Fruit fly (Drosophila melanogaster) whole organism, embryonic: ENCODE data around the gene r-cup.

ENCODE experiments used
- Awh ChIP-seq: fragments of 200-800 bp; sonication (Bioruptor generic); IDR thresholded peaks from 2 replicates; pipeline ENCODE4, ENCODE4 v1.3.6; 2022; ENCODE audit warnings: missing biosample characterization, missing genetic modification characterization
- CG10209 ChIP-seq: fragments of 200-800 bp; sonication (Bioruptor generic); optimal IDR thresholded peaks from 3 replicates; lab custom pipeline; 2017; ENCODE audit warnings: missing biosample characterization, mild to moderate bottlenecking, missing genetic modification characterization, missing genetic modification reagents
- CG1024 ChIP-seq: fragments of 200-800 bp; sonication (Bioruptor generic); IDR thresholded peaks from 2 replicates; pipeline ENCODE4 v1.3.6; 2022; ENCODE audit warnings: missing biosample characterization, missing genetic modification characterization
- CG10654 ChIP-seq: fragments of 200-800 bp; sonication (Bioruptor generic); optimal IDR thresholded peaks from 2 replicates; lab custom pipeline; 2016; ENCODE audit warnings: missing biosample characterization, missing genetic modification characterization
- CG10979 ChIP-seq: fragments of 200-800 bp; sonication (Bioruptor generic); optimal IDR thresholded peaks from 2 replicates; lab custom pipeline; 2018; ENCODE audit warnings: missing biosample characterization, mild to moderate bottlenecking, missing genetic modification characterization, moderate library complexity
- CG11560 ChIP-seq: fragments of 200-800 bp; sonication (Bioruptor generic); IDR thresholded peaks from 3 replicates; pipeline ENCODE4 v1.3.6; 2022; ENCODE audit warnings: missing biosample characterization, missing genetic modification characterization
- CG12219 ChIP-seq: fragments of 200-800 bp; sonication (Bioruptor generic); optimal IDR thresholded peaks from 3 replicates; lab custom pipeline; 2018; ENCODE audit warnings: missing biosample characterization, mild to moderate bottlenecking, missing genetic modification characterization
- CG12769 ChIP-seq: fragments of 200-800 bp; sonication (Bioruptor generic); optimal IDR thresholded peaks from 2 replicates; lab custom pipeline; 2019; ENCODE audit warnings: missing biosample characterization, mild to moderate bottlenecking, missing genetic modification characterization, moderate library complexity
- CG14441 ChIP-seq: fragments of 200-800 bp; sonication (Bioruptor generic); IDR thresholded peaks from 2 replicates; pipeline ENCODE4 v1.3.6; 2022; ENCODE audit warnings: missing biosample characterization, missing genetic modification characterization
- CG15073 ChIP-seq: fragments of 200-800 bp; sonication (Bioruptor generic); optimal IDR thresholded peaks from 2 replicates; lab custom pipeline; 2016; ENCODE audit warnings: missing biosample characterization, missing genetic modification characterization
- CG16863 ChIP-seq: fragments of 200-800 bp; sonication (Bioruptor generic); optimal IDR thresholded peaks from 3 replicates; lab custom pipeline; 2016; ENCODE audit warnings: missing biosample characterization, missing genetic modification characterization
- CG17912 ChIP-seq: fragments of 200-800 bp; sonication (Bioruptor generic); optimal IDR thresholded peaks from 2 replicates; lab custom pipeline; 2018; ENCODE audit warnings: missing biosample characterization, mild to moderate bottlenecking, missing genetic modification characterization
- CG32767 ChIP-seq: fragments of 200-800 bp; sonication (Bioruptor generic); IDR thresholded peaks from 2 replicates; pipeline ENCODE4 v1.3.6; 2022; ENCODE audit warnings: missing biosample characterization, missing genetic modification characterization
- CG32772 ChIP-seq: fragments of 200-800 bp; sonication (Bioruptor generic); IDR thresholded peaks from 2 replicates; pipeline ENCODE4 v1.3.6; 2022; ENCODE audit warnings: missing biosample characterization, missing genetic modification characterization
- CG33213 ChIP-seq: fragments of 200-800 bp; sonication (Bioruptor generic); optimal IDR thresholded peaks from 3 replicates; lab custom pipeline; 2016; ENCODE audit warnings: missing biosample characterization, missing genetic modification characterization
- CG4328 ChIP-seq: fragments of 200-800 bp; sonication (Bioruptor generic); optimal IDR thresholded peaks from 3 replicates; lab custom pipeline; 2017; ENCODE audit warnings: missing biosample characterization, missing genetic modification reagents, missing genetic modification characterization
- CG4617 ChIP-seq: fragments of 200-800 bp; sonication (Bioruptor generic); optimal IDR thresholded peaks from 3 replicates; lab custom pipeline; 2016; ENCODE audit warnings: missing biosample characterization, missing genetic modification characterization, borderline replicate concordance
- CG4854 ChIP-seq: fragments of 200-800 bp; sonication (Bioruptor generic); optimal IDR thresholded peaks from 2 replicates; lab custom pipeline; 2016; ENCODE audit warnings: missing biosample characterization, missing genetic modification characterization, inconsistent platforms
- CG6689 ChIP-seq: fragments of 200-800 bp; sonication (Bioruptor generic); IDR thresholded peaks from 2 replicates; pipeline ENCODE4 v1.3.6; 2022; ENCODE audit warnings: missing biosample characterization, missing genetic modification characterization
- CG6791 ChIP-seq: fragments of 200-800 bp; sonication (Bioruptor generic); IDR thresholded peaks from 3 replicates; pipeline ENCODE4 v1.3.6; 2022; ENCODE audit warnings: missing biosample characterization, missing genetic modification characterization; ENCODE audit not compliant: partially characterized antibody
- CG9215 ChIP-seq: fragments of 200-800 bp; sonication (Bioruptor generic); IDR thresholded peaks from 2 replicates; pipeline ENCODE4 v1.3.6; 2022; ENCODE audit warnings: missing biosample characterization, missing genetic modification characterization
- CHES-1-like ChIP-seq: fragments of 200-800 bp; sonication (Bioruptor generic); optimal IDR thresholded peaks from 2 replicates; lab custom pipeline; 2016; ENCODE audit warnings: missing biosample characterization, missing genetic modification characterization
- ERR ChIP-seq: fragments of 200-800 bp; sonication (Bioruptor generic); optimal IDR thresholded peaks from 2 replicates; lab custom pipeline; 2016; ENCODE audit warnings: missing biosample characterization, missing genetic modification characterization
- H15 ChIP-seq: fragments of 200-800 bp; sonication (Bioruptor generic); IDR thresholded peaks from 3 replicates; pipeline ENCODE4 v1.3.6; 2022; ENCODE audit warnings: missing biosample characterization, missing genetic modification characterization
- Hand ChIP-seq: fragments of 200-800 bp; sonication (Bioruptor generic); optimal IDR thresholded peaks from 2 replicates; lab custom pipeline; 2017; ENCODE audit warnings: mild to moderate bottlenecking, missing biosample characterization, missing genetic modification reagents, missing genetic modification characterization
- Rfx ChIP-seq: fragments of 200-800 bp; sonication (Bioruptor generic); IDR thresholded peaks from 2 replicates; pipeline ENCODE4 v1.3.6; 2022; ENCODE audit warnings: missing biosample characterization, missing genetic modification characterization
- al ChIP-seq: fragments of 200-800 bp; sonication (Bioruptor generic); IDR thresholded peaks from 2 replicates; pipeline ENCODE4 v1.3.6; 2022; ENCODE audit warnings: missing biosample characterization, missing genetic modification characterization
- chn ChIP-seq: fragments of 200-800 bp; sonication (Bioruptor generic); optimal IDR thresholded peaks from 2 replicates; lab custom pipeline; 2016; ENCODE audit warnings: missing biosample characterization, missing genetic modification characterization
- emc ChIP-seq: fragments of 200-800 bp; sonication (Bioruptor generic); optimal IDR thresholded peaks from 2 replicates; lab custom pipeline; 2016; ENCODE audit warnings: missing biosample characterization, missing genetic modification characterization
- fru ChIP-seq: fragments of >200 bp; optimal IDR thresholded peaks from 2 replicates; lab custom pipeline; 2017
- grn ChIP-seq: fragments of 200-800 bp; sonication (Bioruptor generic); optimal IDR thresholded peaks from 3 replicates; lab custom pipeline; 2017; ENCODE audit warnings: missing biosample characterization, missing genetic modification characterization
- lbe ChIP-seq: fragments of 200-800 bp; sonication (Bioruptor generic); optimal IDR thresholded peaks from 2 replicates; lab custom pipeline; 2016; ENCODE audit warnings: missing biosample characterization, mild to moderate bottlenecking, missing genetic modification characterization
- otp ChIP-seq: fragments of 200-800 bp; sonication (Bioruptor generic); IDR thresholded peaks from 3 replicates; pipeline ENCODE4, ENCODE4 v1.3.6; 2022; ENCODE audit warnings: missing biosample characterization, missing genetic modification characterization
- p53 ChIP-seq: fragments of 200-800 bp; sonication (Bioruptor generic); optimal IDR thresholded peaks from 2 replicates; lab custom pipeline; 2016; ENCODE audit warnings: missing biosample characterization, missing genetic modification characterization
- pita ChIP-seq: fragments of 200-800 bp; sonication (Bioruptor generic); optimal IDR thresholded peaks from 2 replicates; lab custom pipeline; 2017; ENCODE audit warnings: missing biosample characterization, mild to moderate bottlenecking, missing genetic modification characterization
- repo ChIP-seq: fragments of 200-800 bp; sonication (Bioruptor generic); optimal IDR thresholded peaks from 2 replicates; lab custom pipeline; 2016; ENCODE audit warnings: missing biosample characterization, missing genetic modification characterization
- ro ChIP-seq: fragments of 200-800 bp; sonication (Bioruptor generic); IDR thresholded peaks from 2 replicates; pipeline ENCODE4 v1.3.6; 2022; ENCODE audit warnings: missing biosample characterization, missing genetic modification characterization
- run ChIP-seq: fragments of 200-800 bp; sonication (Bioruptor generic); optimal IDR thresholded peaks from 3 replicates; lab custom pipeline; 2018; ENCODE audit warnings: missing biosample characterization, mild to moderate bottlenecking, missing genetic modification characterization
- sc ChIP-seq, 3 experiments: fragments of >200 bp in 2 of 3; fragments of 200-800 bp in 1 of 3; sonication (Bioruptor generic) in 1 of 3; optimal IDR thresholded peaks; 2 replicates in 2 of 3; 3 replicates in 1 of 3; lab custom pipeline; 2017; ENCODE audit warnings: mild to moderate bottlenecking in 1 of 3, missing biosample characterization in 1 of 3, missing genetic modification characterization in 1 of 3, missing genetic modification reagents in 1 of 3
- sens ChIP-seq: fragments of 200-800 bp; sonication (Bioruptor generic); peaks from one replicate; lab custom pipeline; 2016; ENCODE audit warnings: missing biosample characterization, missing genetic modification characterization
- sim ChIP-seq: fragments of 200-800 bp; sonication (Bioruptor generic); IDR thresholded peaks from 2 replicates; pipeline ENCODE4 v1.3.6; 2022; ENCODE audit warnings: missing biosample characterization, missing genetic modification characterization
- sob ChIP-seq: fragments of 200-800 bp; sonication (Bioruptor generic); IDR thresholded peaks from 2 replicates; pipeline ENCODE4 v1.3.6; 2022; ENCODE audit warnings: missing biosample characterization, missing genetic modification characterization
- sqz ChIP-seq: fragments of 200-800 bp; sonication (Bioruptor generic); optimal IDR thresholded peaks from 3 replicates; lab custom pipeline; 2018; ENCODE audit warnings: missing biosample characterization, mild to moderate bottlenecking, missing genetic modification characterization
- sr ChIP-seq: fragments of 200-800 bp; sonication (Bioruptor generic); IDR thresholded peaks from 3 replicates; pipeline ENCODE4 v1.3.6; 2022; ENCODE audit warnings: missing biosample characterization, missing genetic modification characterization
- ssp ChIP-seq: fragments of 200-800 bp; sonication (Bioruptor generic); IDR thresholded peaks from 2 replicates; pipeline ENCODE4 v1.3.6; 2022; ENCODE audit warnings: missing biosample characterization, missing genetic modification characterization
- tll ChIP-seq, 2 experiments: fragments of 200-800 bp in 1 of 2; fragments of >200 bp in 1 of 2; sonication (Bioruptor generic) in 1 of 2; optimal IDR thresholded peaks; 2 replicates each; lab custom pipeline; 2017 to 2019; ENCODE audit warnings: missing biosample characterization in 2 of 2, missing genetic modification characterization in 2 of 2, mild to moderate bottlenecking in 1 of 2, moderate library complexity in 1 of 2
- trem ChIP-seq: fragments of 200-800 bp; optimal IDR thresholded peaks from 3 replicates; lab custom pipeline; 2019; ENCODE audit warnings: missing biosample characterization, mild to moderate bottlenecking, missing genetic modification characterization, moderate library complexity
- tx ChIP-seq: fragments of 200-800 bp; sonication (Bioruptor generic); optimal IDR thresholded peaks from 2 replicates; lab custom pipeline; 2016; ENCODE audit warnings: missing biosample characterization, missing genetic modification characterization
- vnd ChIP-seq: fragments of 200-800 bp; sonication (Bioruptor generic); IDR thresholded peaks from 3 replicates; pipeline ENCODE4 v1.3.6; 2022; ENCODE audit warnings: missing biosample characterization, missing genetic modification characterization; ENCODE audit not compliant: partially characterized antibody
- z ChIP-seq: fragments of 200-800 bp; sonication (Bioruptor generic); IDR thresholded peaks from 3 replicates; pipeline ENCODE4 v1.3.6; 2022; ENCODE audit warnings: missing biosample characterization, missing genetic modification characterization

Gene r-cup

DNA sequence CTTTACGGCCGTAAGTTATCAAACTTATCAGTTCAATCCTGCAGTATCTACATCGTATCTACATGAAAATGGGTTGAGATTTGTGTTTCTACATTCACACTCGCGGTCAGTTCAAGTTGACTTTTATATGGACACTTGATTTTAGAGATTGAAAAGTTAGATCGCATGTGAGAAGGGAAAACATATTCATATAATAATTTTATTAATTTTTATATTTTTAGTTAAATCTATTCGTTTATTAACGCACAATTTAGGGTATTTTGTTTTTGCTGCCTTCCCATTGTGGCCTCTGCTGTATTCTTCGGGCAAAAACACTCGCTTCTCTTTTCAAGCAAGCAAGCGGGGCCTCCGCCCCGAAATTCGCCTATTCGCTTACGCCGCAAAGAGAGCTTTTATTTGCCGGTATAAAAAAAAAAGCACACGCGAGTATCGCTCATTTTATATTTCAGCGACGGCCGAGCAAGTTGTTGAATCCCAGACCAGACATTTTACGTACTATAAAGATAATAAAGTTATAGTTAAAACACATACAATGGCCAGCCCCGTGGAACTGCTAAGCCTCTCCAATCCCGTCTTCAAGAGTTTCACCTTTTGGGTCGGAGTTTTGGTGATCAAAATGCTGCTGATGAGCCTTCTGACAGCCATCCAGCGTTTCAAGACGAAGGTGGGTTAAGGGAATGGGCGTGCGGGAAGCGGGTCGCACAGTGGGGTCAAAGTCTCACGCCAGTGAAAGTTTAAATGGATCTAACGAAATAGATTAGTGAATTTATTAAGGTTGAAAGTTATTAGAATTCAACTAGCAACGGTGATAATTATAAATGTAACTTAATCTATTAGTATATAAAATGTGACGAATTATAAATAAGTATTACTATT is 17.2 kb upstream of the r-cup start (continued):
- TF ChIP-seq grn (no peak), p53 (GFP tag; lab: Kevin White, UChicago) (no peak), tx (GFP tag; lab: Kevin White, UChicago) (no peak), fru (lab: Kevin White, UChicago) (no peak), sob (GFP tag; lab: Robert Waterston, UW) (peak; percentile 91), CG4328 (GFP tag; lab: Kevin White, UChicago) (peak; percentile 80), Rfx (peak; percentile 93), trem (tag; lab: Kevin White, UChicago) (peak; percentile 90), CG10979 (peak; percentile 90), CG16863 (GFP tag; lab: Kevin White, UChicago) (no peak), CG12769 (tag; lab: Kevin White, UChicago) (peak; percentile 30), CG17912 (GFP tag; lab: Kevin White, UChicago) (no peak), otp (GFP tag; lab: Robert Waterston, UW) (peak; percentile 75), sqz (GFP tag; lab: Kevin White, UChicago) (peak; percentile 84), CG6689 (GFP tag; lab: Robert Waterston, UW) (peak; percentile 91), CG11560 (tag; lab: Robert Waterston, UW) (peak; percentile 67; the same call in 2 of the 3 replicates), repo (GFP tag; lab: Kevin White, UChicago) (no peak), CG6791 (no peak), CG32767 (GFP tag; lab: Robert Waterston, UW) (peak; percentile 92), CG15073 (GFP tag; lab: Kevin White, UChicago) (peak; percentile 53), H15 (GFP tag; lab: Robert Waterston, UW) (peak; percentile 86), Hand (GFP tag; lab: Kevin White, UChicago) (peak; percentile 90), CG4617 (GFP tag; lab: Kevin White, UChicago) (peak; percentile 27), ssp (GFP tag; lab: Robert Waterston, UW) (peak; percentile 70), CHES-1-like (GFP tag; lab: Kevin White, UChicago) (no peak), run (tag; lab: Kevin White, UChicago) (peak; percentile 89), Awh (GFP tag; lab: Robert Waterston, UW) (peak; percentile 87), CG4854 (GFP tag; lab: Kevin White, UChicago) (peak; percentile 46), CG33213 (GFP tag; lab: Kevin White, UChicago) (no peak), CG10209 (GFP tag; lab: Kevin White, UChicago) (peak; percentile 89), al (GFP tag; lab: Robert Waterston, UW) (peak; percentile 71), emc (GFP tag; lab: Kevin White, UChicago) (no peak), ERR (GFP tag; lab: Kevin White, UChicago) (no peak), tll (GFP tag; optimal IDR thresholded peaks at IDR 0.05; lab: Kevin White, UChicago) (no peak), chn (GFP tag; lab: Kevin White, UChicago) (no peak), sc (optimal IDR thresholded peaks at IDR 0.05; lab: Kevin White, UChicago) (no peak), sc (GFP tag; optimal IDR thresholded peaks at IDR 0.05; lab: Kevin White, UChicago) (peak; percentile 68), ro (GFP tag; lab: Robert Waterston, UW) (peak; percentile 62), CG14441 (GFP tag; lab: Robert Waterston, UW) (peak; percentile 88), z (no peak), sr (GFP tag; lab: Robert Waterston, UW) (no peak; the same call in 2 of the 3 replicates), lbe (peak; percentile 84), CG32772 (GFP tag; lab: Robert Waterston, UW) (peak; percentile 84), pita (no peak), sens (peak; percentile 87), sim (GFP tag; lab: Robert Waterston, UW) (peak; percentile 55; the same call in 1 of the 2 replicates), vnd (GFP tag; lab: Robert Waterston, UW) (no peak), CG12219 (GFP tag; lab: Kevin White, UChicago) (peak; percentile 82), CG1024 (GFP tag; lab: Robert Waterston, UW) (peak; percentile 69), CG10654 (GFP tag; lab: Kevin White, UChicago) (peak; percentile 66), CG9215 (peak; percentile 69)
